Fruit fly (Drosophila melanogaster): ENCODE measurements around the gene CG17717.

The CG17717 gene

dm6 chrX:6631885-6632284 is 42.8 kb downstream of the CG17717 start:
- TF ChIP-seq D1 (tag; optimal IDR thresholded peaks at IDR 0.05) (no peak), rn (GFP tag; IDR thresholded peaks at IDR 0.05) (no peak; the same call in 1 of the 2 replicates), CG8159 (tag; optimal IDR thresholded peaks at IDR 0.05) (peak; percentile 32), CG12605 (GFP tag; IDR thresholded peaks at IDR 0.05) (peak; percentile 88), CG32121 (GFP tag; IDR thresholded peaks at IDR 0.05) (peak; percentile 48; the same call in 1 of the 2 replicates), CG8301 (tag; optimal IDR thresholded peaks at IDR 0.05) (peak; percentile 33), Pif1A (GFP tag; optimal IDR thresholded peaks at IDR 0.05) (peak; percentile 78), gl (tag; optimal IDR thresholded peaks at IDR 0.05) (peak; percentile 73), CG4496 (GFP tag; IDR thresholded peaks at IDR 0.05) (peak; percentile 79), CG9948 (tag; optimal IDR thresholded peaks at IDR 0.05) (peak; percentile 14), Snoo (tag; optimal IDR thresholded peaks at IDR 0.05) (no peak), CG15710 (tag; optimal IDR thresholded peaks at IDR 0.05) (peak; percentile 26), CG34367 (tag; optimal IDR thresholded peaks at IDR 0.05) (peak; percentile 24), CG10348 (GFP tag; IDR thresholded peaks at IDR 0.05) (no peak), fd96Ca (GFP tag; IDR thresholded peaks at IDR 0.05) (peak; percentile 78), Ets98B (GFP tag; IDR thresholded peaks at IDR 0.05) (peak; percentile 57), Pif1B (GFP tag; optimal IDR thresholded peaks at IDR 0.05) (peak; percentile 55), CG14655 (GFP tag; optimal IDR thresholded peaks at IDR 0.05) (peak; percentile 67), CG13204 (GFP tag; optimal IDR thresholded peaks at IDR 0.05) (peak; percentile 46), EcR (GFP tag; optimal IDR thresholded peaks at IDR 0.05) (no peak), CG17806 (tag; optimal IDR thresholded peaks at IDR 0.05) (peak; percentile 16)

dm6 chrX:6633659-6634058 is 44.6 kb downstream of the CG17717 start, which contains the start of gene CG14443:
TSS of gene CG14443 (plus strand) at chrX:6633959.
- TF ChIP-seq CG17806 (tag; optimal IDR thresholded peaks at IDR 0.05) (no peak), CG10348 (GFP tag; IDR thresholded peaks at IDR 0.05) (no peak), CG14655 (GFP tag; optimal IDR thresholded peaks at IDR 0.05) (no peak), CG32121 (GFP tag; IDR thresholded peaks at IDR 0.05) (no peak), CG8301 (tag; optimal IDR thresholded peaks at IDR 0.05) (no peak), EcR (GFP tag; optimal IDR thresholded peaks at IDR 0.05) (no peak), CG4496 (GFP tag; IDR thresholded peaks at IDR 0.05) (no peak), Pif1B (GFP tag; optimal IDR thresholded peaks at IDR 0.05) (no peak), CG34367 (tag; optimal IDR thresholded peaks at IDR 0.05) (no peak), CG8159 (tag; optimal IDR thresholded peaks at IDR 0.05) (no peak), CG9948 (tag; optimal IDR thresholded peaks at IDR 0.05) (no peak), Snoo (tag; optimal IDR thresholded peaks at IDR 0.05) (no peak)

dm6 chrX:6638123-6638522 is 49.0 kb downstream of the CG17717 start:
- TF ChIP-seq CG12605 (GFP tag; IDR thresholded peaks at IDR 0.05) (no peak), rn (GFP tag; IDR thresholded peaks at IDR 0.05) (no peak), CG8301 (tag; optimal IDR thresholded peaks at IDR 0.05) (no peak), CG9948 (tag; optimal IDR thresholded peaks at IDR 0.05) (no peak), gl (tag; optimal IDR thresholded peaks at IDR 0.05) (no peak), Snoo (tag; optimal IDR thresholded peaks at IDR 0.05) (no peak), Pif1B (GFP tag; optimal IDR thresholded peaks at IDR 0.05) (no peak), CG34367 (tag; optimal IDR thresholded peaks at IDR 0.05) (no peak), EcR (GFP tag; optimal IDR thresholded peaks at IDR 0.05) (no peak), fd96Ca (GFP tag; IDR thresholded peaks at IDR 0.05) (no peak), CG32121 (GFP tag; IDR thresholded peaks at IDR 0.05) (no peak), D1 (tag; optimal IDR thresholded peaks at IDR 0.05) (no peak)

All from whole organism, pupa.